Worm (Caenorhabditis elegans) whole organism, L1 larva: ENCODE results near the gene lips-15.

Experiments
- C04F5.9 ChIP-seq: sonication (generic microtip); optimal IDR thresholded peaks from 2 replicates; lab custom pipeline; 2016; ENCODE audit warnings: missing genetic modification characterization, missing compliant biosample characterization
- blmp-1 ChIP-seq: fragments of 150-350 bp; optimal IDR thresholded peaks from 2 replicates; lab custom pipeline; 2014; ENCODE audit warnings: missing biosample characterization, missing genetic modification characterization
- dsc-1 ChIP-seq: sonication (generic microtip); optimal IDR thresholded peaks from 2 replicates; lab custom pipeline; 2016; ENCODE audit warnings: mild to moderate bottlenecking, missing genetic modification characterization, missing compliant biosample characterization
- fkh-4 ChIP-seq: sonication (generic microtip); optimal IDR thresholded peaks from 2 replicates; lab custom pipeline; 2016; ENCODE audit warnings: missing compliant biosample characterization, missing genetic modification characterization, borderline replicate concordance
- fkh-8 ChIP-seq: sonication (generic microtip); optimal IDR thresholded peaks from 2 replicates; lab custom pipeline; 2016; ENCODE audit warnings: mild to moderate bottlenecking, missing genetic modification characterization, missing compliant biosample characterization
- skn-1 ChIP-seq: fragments of 150-350 bp; optimal IDR thresholded peaks from 2 replicates; lab custom pipeline; 2014; ENCODE audit warnings: missing biosample characterization, missing genetic modification characterization
- snpc-4 ChIP-seq: fragments of 150-350 bp; optimal IDR thresholded peaks from 2 replicates; lab custom pipeline; 2014; ENCODE audit warnings: missing biosample characterization, missing genetic modification characterization

The lips-15 gene

ce11 chrII:12654447-12654846, 50.3 kb downstream of the lips-15 start, which contains the start of gene rgs-4:
Gene rgs-4 (plus strand): TSS chrII:12654747.
- TF ChIP-seq blmp-1 (tag; lab: Kevin White, UChicago): no peak
- TF ChIP-seq skn-1 (tag; lab: Kevin White, UChicago): no peak
- no peak for TF ChIP-seq C04F5.9 (tag; lab: Kevin White, UChicago)

- peak; percentile 77 for TF ChIP-seq dsc-1
- TF ChIP-seq fkh-8 (tag; lab: Kevin White, UChicago): peak; percentile 19
- TF ChIP-seq fkh-4 (tag; lab: Kevin White, UChicago): no peak
- TF ChIP-seq snpc-4 (tag; lab: Kevin White, UChicago): no peak
Observed at ce11 chrII:12655816-12656215, 51.6 kb downstream of the lips-15 start.
